Fruit fly (Drosophila melanogaster): ENCODE results near the gene Mulk.

Mulk gene

DNA sequence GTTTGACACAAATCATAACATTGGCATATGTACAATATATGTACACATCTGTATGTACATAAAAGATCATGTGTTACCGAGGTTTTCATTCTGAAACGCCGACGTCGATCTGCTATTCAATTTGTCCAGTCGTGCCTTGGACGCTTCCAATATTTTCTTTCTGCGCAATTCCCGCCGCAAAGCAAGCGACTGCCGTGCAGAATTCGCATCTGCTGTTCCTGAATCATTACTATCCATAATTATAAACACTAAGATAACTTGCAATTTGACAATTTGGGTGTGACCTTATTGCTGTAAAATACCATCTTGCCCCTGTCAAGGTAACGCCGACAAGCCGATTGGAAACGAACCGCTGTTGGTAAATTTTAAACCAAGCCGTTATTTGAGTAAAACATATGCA lies 42.0 kb downstream of the Mulk start (continued):
- no peak for TF ChIP-seq vnd (GFP tag; IDR thresholded peaks at IDR 0.05; ENCODE audit: partially characterized antibody)
- no peak for TF ChIP-seq E2f1 (GFP tag; IDR thresholded peaks at IDR 0.05)
- 0 out of 3 replicates have a peak, but pooled peaks have one; percentile 12 for TF ChIP-seq CG34224 (GFP tag; IDR thresholded peaks at IDR 0.05; ENCODE audit: partially characterized antibody)
- no peak for TF ChIP-seq CG8944 (GFP tag; optimal IDR thresholded peaks at IDR 0.05)
- TF ChIP-seq CG10321 (GFP tag; IDR thresholded peaks at IDR 0.05) = no peak
- TF ChIP-seq TFAM (GFP tag; optimal IDR thresholded peaks at IDR 0.05) = no peak
- TF ChIP-seq CG12104 (GFP tag; optimal IDR thresholded peaks at IDR 0.05) = no peak
- TF ChIP-seq CG17912 (GFP tag; optimal IDR thresholded peaks at IDR 0.05) = no peak
- TF ChIP-seq crc (GFP tag; optimal IDR thresholded peaks at IDR 0.05) = no peak
- no peak for TF ChIP-seq cas (GFP tag; IDR thresholded peaks at IDR 0.05)
- TF ChIP-seq esg (GFP tag; conservative IDR thresholded peaks at IDR 0.05) = no peak
- no peak for TF ChIP-seq CG6854 (GFP tag; optimal IDR thresholded peaks at IDR 0.05)
- no peak for TF ChIP-seq CG11695 (GFP tag; IDR thresholded peaks at IDR 0.05)
- TF ChIP-seq Dad (GFP tag; optimal IDR thresholded peaks at IDR 0.05) = no peak
- TF ChIP-seq row (GFP tag; IDR thresholded peaks at IDR 0.05) = peak; percentile 46; the same call in 1 of the 3 replicates
- TF ChIP-seq Asciz (GFP tag; optimal IDR thresholded peaks at IDR 0.05) = no peak
- TF ChIP-seq Bdp1 (GFP tag; optimal IDR thresholded peaks at IDR 0.05) = no peak
- TF ChIP-seq CG12659 (GFP tag; optimal IDR thresholded peaks at IDR 0.05) = peak; percentile 62
- no peak for TF ChIP-seq abd-A (tag; optimal IDR thresholded peaks at IDR 0.05)
- no peak for TF ChIP-seq CG17612 (GFP tag; IDR thresholded peaks at IDR 0.05)
- no peak for TF ChIP-seq CG8290 (GFP tag; optimal IDR thresholded peaks at IDR 0.05)
- TF ChIP-seq CG8290 (tag; optimal IDR thresholded peaks at IDR 0.05) = peak in 1 of 2 experiments; percentile 4
- TF ChIP-seq CG31441 (GFP tag; IDR thresholded peaks at IDR 0.05) = no peak
- no peak for TF ChIP-seq eve (GFP tag; optimal IDR thresholded peaks at IDR 0.05)
- TF ChIP-seq CG2678 (tag; optimal IDR thresholded peaks at IDR 0.05) = no peak
- TF ChIP-seq Nf-YC (tag; optimal IDR thresholded peaks at IDR 0.05) = no peak
- no peak for TF ChIP-seq z (GFP tag; IDR thresholded peaks at IDR 0.05)
- no peak for TF ChIP-seq nerfin-2 (GFP tag; IDR thresholded peaks at IDR 0.05; ENCODE audit: partially characterized antibody)
- TF ChIP-seq bcd (GFP tag; optimal IDR thresholded peaks at IDR 0.05) = no peak
- peak; percentile 10 for TF ChIP-seq CG3995 (GFP tag; optimal IDR thresholded peaks at IDR 0.05)
- TF ChIP-seq CG31365 (tag; optimal IDR thresholded peaks at IDR 0.05) = no peak
- TF ChIP-seq dpn (GFP tag; optimal IDR thresholded peaks at IDR 0.05) = no peak
- peak; percentile 42 for TF ChIP-seq Sry-δ (GFP tag; optimal IDR thresholded peaks at IDR 0.05)
- TF ChIP-seq Atf-2 (GFP tag; optimal IDR thresholded peaks at IDR 0.05) = no peak
- TF ChIP-seq Dref (GFP tag; IDR thresholded peaks at IDR 0.05) = no peak
- peak; percentile 99 for TF ChIP-seq CG1603 (tag; optimal IDR thresholded peaks at IDR 0.05)
- no peak for TF ChIP-seq mirr (GFP tag; optimal IDR thresholded peaks at IDR 0.05)
- TF ChIP-seq CG5245 (GFP tag; optimal IDR thresholded peaks at IDR 0.05) = no peak
- TF ChIP-seq CG16779 (GFP tag; IDR thresholded peaks at IDR 0.05) = no peak
- TF ChIP-seq Sry-β (GFP tag; optimal IDR thresholded peaks at IDR 0.05) = no peak
- no peak for TF ChIP-seq salm (tag; optimal IDR thresholded peaks at IDR 0.05)
- peak; percentile 27 for TF ChIP-seq Elba2 (GFP tag; optimal IDR thresholded peaks at IDR 0.05)
- no peak for TF ChIP-seq Sox100B (GFP tag; optimal IDR thresholded peaks at IDR 0.05)
- peak; percentile 21 for TF ChIP-seq YL-1 (GFP tag; optimal IDR thresholded peaks at IDR 0.05)
- TF ChIP-seq Fer2 (tag; optimal IDR thresholded peaks at IDR 0.05) = no peak
- TF ChIP-seq CG7372 (GFP tag; IDR thresholded peaks at IDR 0.05) = no peak
- no peak for TF ChIP-seq CG10543 (GFP tag; optimal IDR thresholded peaks at IDR 0.05)
- no peak for TF ChIP-seq CG17361 (GFP tag; IDR thresholded peaks at IDR 0.05)
- no peak for TF ChIP-seq CG15601 (tag; optimal IDR thresholded peaks at IDR 0.05)
- peak; percentile 26 for TF ChIP-seq zen (tag; optimal IDR thresholded peaks at IDR 0.05)
- peak; percentile 28 for TF ChIP-seq Sin3A (optimal IDR thresholded peaks at IDR 0.05)
- no peak for TF ChIP-seq NC2α (GFP tag; optimal IDR thresholded peaks at IDR 0.05)
- no peak for TF ChIP-seq CG4707 (GFP tag; optimal IDR thresholded peaks at IDR 0.05)

Measured in whole organism, embryonic.